Worm (Caenorhabditis elegans): ENCODE measurements around the gene ugt-49.
A peak's percentile ranks its signal among the peaks of the same experiment; 100 is the strongest.

ugt-49 gene

ce11 chrV:10371951-10372350, at the start of gene ugt-49:
TSS of gene ugt-49 (plus strand) at chrV:10372321.
- no peak for TF ChIP-seq unc-130 (tag; optimal IDR thresholded peaks at IDR 0.05)
- TF ChIP-seq unc-86 (tag; optimal IDR thresholded peaks at IDR 0.05): no peak
- no peak for TF ChIP-seq zip-4 (GFP tag; optimal IDR thresholded peaks at IDR 0.05)
- no peak for TF ChIP-seq sup-37 (GFP tag; optimal IDR thresholded peaks at IDR 0.05)
- TF ChIP-seq C16A3.4 (tag; optimal IDR thresholded peaks at IDR 0.05): no peak
- TF ChIP-seq egl-13 (tag; optimal IDR thresholded peaks at IDR 0.05): no peak
- no peak for TF ChIP-seq ces-1 (GFP tag; optimal IDR thresholded peaks at IDR 0.05)
- no peak for TF ChIP-seq nhr-77 (tag; optimal IDR thresholded peaks at IDR 0.05)
- TF ChIP-seq pag-3 (tag; optimal IDR thresholded peaks at IDR 0.05; ENCODE audit: borderline replicate concordance, insufficient read depth): no peak

ce11 chrV:10323537-10323936, 48.6 kb upstream of the ugt-49 start:
- no peak for TF ChIP-seq nhr-77 (tag; optimal IDR thresholded peaks at IDR 0.05)
- TF ChIP-seq mef-2 (tag; optimal IDR thresholded peaks at IDR 0.05): no peak
- TF ChIP-seq pag-3 (tag; optimal IDR thresholded peaks at IDR 0.05; ENCODE audit: borderline replicate concordance, insufficient read depth): no peak
- TF ChIP-seq tlp-1 (tag; optimal IDR thresholded peaks at IDR 0.05): no peak
- no peak for TF ChIP-seq xbp-1 (tag; optimal IDR thresholded peaks at IDR 0.05)
- no peak for TF ChIP-seq nhr-19 (GFP tag; conservative IDR thresholded peaks at IDR 0.05)
- TF ChIP-seq dsc-1 (tag; optimal IDR thresholded peaks at IDR 0.05): no peak
- no peak for TF ChIP-seq hlh-4 (tag; optimal IDR thresholded peaks at IDR 0.05)
- no peak for TF ChIP-seq snpc-4 (tag; optimal IDR thresholded peaks at IDR 0.05)
- TF ChIP-seq swsn-7 (tag; optimal IDR thresholded peaks at IDR 0.05): no peak
- no peak for TF ChIP-seq ets-5 (GFP tag; IDR thresholded peaks at IDR 0.05)
- TF ChIP-seq efl-1 (optimal IDR thresholded peaks at IDR 0.05): no peak
- TF ChIP-seq efl-1 (GFP tag; optimal IDR thresholded peaks at IDR 0.05 in 1 of 2): no peak
- no peak for TF ChIP-seq C04F5.9 (tag; optimal IDR thresholded peaks at IDR 0.05)
- TF ChIP-seq fkh-10 (GFP tag; optimal IDR thresholded peaks at IDR 0.05): no peak
- TF ChIP-seq sptf-1 (tag; optimal IDR thresholded peaks at IDR 0.05): no peak
- TF ChIP-seq alr-1 (tag; optimal IDR thresholded peaks at IDR 0.05; ENCODE audit: borderline replicate concordance): no peak
- no peak for TF ChIP-seq aly-2 (tag; optimal IDR thresholded peaks at IDR 0.05)

ce11 chrV:10328080-10328479, 44.0 kb upstream of the ugt-49 start:
- TF ChIP-seq pag-3 (tag; optimal IDR thresholded peaks at IDR 0.05; ENCODE audit: borderline replicate concordance, insufficient read depth): no peak
- TF ChIP-seq tbx-2 (tag; optimal IDR thresholded peaks at IDR 0.05): peak; percentile 15
- TF ChIP-seq lin-14 (GFP tag; optimal IDR thresholded peaks at IDR 0.05): peak; percentile 16

- TF ChIP-seq ceh-63 (GFP tag; optimal IDR thresholded peaks at IDR 0.05): no peak
- TF ChIP-seq mab-9 (GFP tag; IDR thresholded peaks at IDR 0.05): no peak
- peak; percentile 9 for TF ChIP-seq nhr-77 (tag; optimal IDR thresholded peaks at IDR 0.05)
- peak; percentile 1 for TF ChIP-seq lin-14 (GFP tag; optimal IDR thresholded peaks at IDR 0.05)
- TF ChIP-seq tbx-2 (tag; optimal IDR thresholded peaks at IDR 0.05): peak; percentile 15
Observed at ce11 chrV:10332012-10332411, 40.1 kb upstream of the ugt-49 start, which contains the start of gene crm-1. TSS of gene crm-1 (minus strand) at chrV:10332112.

- TF ChIP-seq nhr-77 (tag; optimal IDR thresholded peaks at IDR 0.05) (no peak), efl-1 (optimal IDR thresholded peaks at IDR 0.05) (no peak), efl-1 (GFP tag; optimal IDR thresholded peaks at IDR 0.05 in 1 of 2) (peak in 1 of 2 experiments; percentile 8), mab-9 (GFP tag; IDR thresholded peaks at IDR 0.05) (no peak), efl-3 (GFP tag; optimal IDR thresholded peaks at IDR 0.05) (no peak), blmp-1 (tag; optimal IDR thresholded peaks at IDR 0.05) (peak; percentile 65)
Observed at ce11 chrV:10333843-10334242, 38.3 kb upstream of the ugt-49 start.

- TF ChIP-seq fkh-10 (GFP tag; optimal IDR thresholded peaks at IDR 0.05) (no peak), ama-1 (optimal IDR thresholded peaks at IDR 0.05) (no peak), pax-3 (tag; optimal IDR thresholded peaks at IDR 0.05) (no peak), elt-3 (tag; optimal IDR thresholded peaks at IDR 0.05) (peak in 1 of 6 experiments; percentile 26), nhr-20 (tag; optimal IDR thresholded peaks at IDR 0.05) (peak; percentile 25), snpc-4 (tag; optimal IDR thresholded peaks at IDR 0.05) (no peak), sup-37 (GFP tag; optimal IDR thresholded peaks at IDR 0.05) (no peak), unc-98 (GFP tag; IDR thresholded peaks at IDR 0.05) (no peak), irx-1 (tag; optimal IDR thresholded peaks at IDR 0.05) (no peak), efl-1 (optimal IDR thresholded peaks at IDR 0.05) (peak; percentile 40 to 44), efl-1 (GFP tag; optimal IDR thresholded peaks at IDR 0.05 in 1 of 2) (peak; percentile 49 to 85), nhr-19 (GFP tag; conservative IDR thresholded peaks at IDR 0.05) (no peak), skn-1 (tag; optimal IDR thresholded peaks at IDR 0.05) (peak; percentile 61), nhr-12 (tag; optimal IDR thresholded peaks at IDR 0.05) (no peak), aha-1 (tag; optimal IDR thresholded peaks at IDR 0.05) (no peak), lin-35 (GFP tag; optimal IDR thresholded peaks at IDR 0.05) (peak; percentile 32 to 39), lin-39 (tag; optimal IDR thresholded peaks at IDR 0.05) (no peak)
Observed at ce11 chrV:10338305-10338992, 33.7 kb upstream of the ugt-49 start, which contains the start of gene arx-2. TSS of gene arx-2 (minus strand) at chrV:10338355.

Measured in whole organism, L1 larva.